Fruit fly (Drosophila melanogaster) whole organism, embryonic: Measurements from ENCODE around the gene Nep5.

Experiments used
- Aef1 ChIP-seq: fragments of 200-800 bp; sonication (Bioruptor generic); IDR thresholded peaks from 3 replicates; pipeline ENCODE4 v1.3.6; 2022; ENCODE audit warnings: missing biosample characterization, missing genetic modification characterization
- Blimp-1 ChIP-seq: fragments of 200-800 bp; sonication (Bioruptor generic); optimal IDR thresholded peaks from 3 replicates; lab custom pipeline; 2018; ENCODE audit warnings: missing biosample characterization, missing genetic modification characterization, mild to moderate bottlenecking, moderate library complexity, missing genetic modification reagents
- CG10274 ChIP-seq: fragments of 200-800 bp; sonication (Bioruptor generic); optimal IDR thresholded peaks from 3 replicates; lab custom pipeline; 2017; ENCODE audit warnings: missing biosample characterization, mild to moderate bottlenecking, missing genetic modification characterization
- CG11504 ChIP-seq: fragments of 200-800 bp; sonication (Bioruptor generic); optimal IDR thresholded peaks from 3 replicates; lab custom pipeline; 2019; ENCODE audit warnings: missing biosample characterization, mild to moderate bottlenecking, missing genetic modification characterization, moderate library complexity
- CG14860 ChIP-seq: fragments of 200-800 bp; sonication (Bioruptor generic); IDR thresholded peaks from 3 replicates; pipeline ENCODE4 v1.3.6; 2022; ENCODE audit warnings: missing biosample characterization, missing genetic modification characterization; ENCODE audit not compliant: partially characterized antibody
- CG15514 ChIP-seq: fragments of 200-800 bp; sonication (Bioruptor generic); optimal IDR thresholded peaks from 3 replicates; lab custom pipeline; 2017; ENCODE audit warnings: missing biosample characterization, missing genetic modification characterization, mild to moderate bottlenecking, moderate library complexity, missing genetic modification reagents
- CG16779 ChIP-seq: fragments of 200-800 bp; sonication (Bioruptor generic); IDR thresholded peaks from 2 replicates; pipeline ENCODE4 v1.3.6; 2022; ENCODE audit warnings: missing biosample characterization, missing genetic modification characterization
- CG16813 ChIP-seq: fragments of 200-800 bp; sonication (Bioruptor generic); IDR thresholded peaks from 3 replicates; pipeline ENCODE4 v1.3.6; 2022; ENCODE audit warnings: missing biosample characterization, missing genetic modification characterization; ENCODE audit not compliant: partially characterized antibody
- CG30020 ChIP-seq: fragments of 200-800 bp; optimal IDR thresholded peaks from 2 replicates; lab custom pipeline; 2019; ENCODE audit warnings: missing biosample characterization, mild to moderate bottlenecking, missing genetic modification characterization, moderate library complexity
- CG33557 ChIP-seq: fragments of 200-800 bp; sonication (Bioruptor generic); optimal IDR thresholded peaks from 2 replicates; lab custom pipeline; 2019; ENCODE audit warnings: missing biosample characterization, mild to moderate bottlenecking, missing genetic modification characterization, moderate library complexity
- CG4424 ChIP-seq: fragments of 200-800 bp; sonication (Bioruptor generic); optimal IDR thresholded peaks from 3 replicates; lab custom pipeline; 2016; ENCODE audit warnings: missing biosample characterization, missing genetic modification characterization
- CG6175 ChIP-seq: fragments of 200-800 bp; sonication (Bioruptor generic); IDR thresholded peaks from 3 replicates; pipeline ENCODE4 v1.3.6; 2022; ENCODE audit warnings: missing biosample characterization, missing genetic modification characterization
- CG6683 ChIP-seq: fragments of 200-800 bp; sonication (Bioruptor generic); optimal IDR thresholded peaks from 2 replicates; lab custom pipeline; 2017; ENCODE audit warnings: missing biosample characterization, mild to moderate bottlenecking, missing genetic modification characterization, missing genetic modification reagents
- CG6689 ChIP-seq: fragments of 200-800 bp; sonication (Bioruptor generic); IDR thresholded peaks from 2 replicates; pipeline ENCODE4 v1.3.6; 2022; ENCODE audit warnings: missing biosample characterization, missing genetic modification characterization
- CG7271 ChIP-seq: fragments of 200-800 bp; sonication (Bioruptor generic); optimal IDR thresholded peaks from 2 replicates; lab custom pipeline; 2018; ENCODE audit warnings: missing biosample characterization, mild to moderate bottlenecking, missing genetic modification characterization, moderate library complexity
- CG7745 ChIP-seq: fragments of 200-800 bp; sonication (Bioruptor generic); optimal IDR thresholded peaks from 2 replicates; lab custom pipeline; 2018; ENCODE audit warnings: missing biosample characterization, mild to moderate bottlenecking, missing genetic modification characterization, moderate library complexity
- CG7928 ChIP-seq: fragments of 200-800 bp; sonication (Bioruptor generic); optimal IDR thresholded peaks from 2 replicates; lab custom pipeline; 2017; ENCODE audit warnings: missing biosample characterization, mild to moderate bottlenecking, missing genetic modification characterization
- CG8924 ChIP-seq: fragments of 200-800 bp; optimal IDR thresholded peaks from 3 replicates; lab custom pipeline; 2019; ENCODE audit warnings: missing biosample characterization, mild to moderate bottlenecking, missing genetic modification characterization, moderate library complexity
- CG9609 ChIP-seq: fragments of 200-800 bp; sonication (Bioruptor generic); optimal IDR thresholded peaks from 3 replicates; lab custom pipeline; 2016; ENCODE audit warnings: missing biosample characterization, missing genetic modification characterization
- CG9876 ChIP-seq: fragments of 200-800 bp; sonication (Bioruptor generic); optimal IDR thresholded peaks from 2 replicates; lab custom pipeline; 2016; ENCODE audit warnings: missing biosample characterization, missing genetic modification characterization
- Dip2 ChIP-seq: fragments of 200-800 bp; sonication (Bioruptor generic); IDR thresholded peaks from 2 replicates; pipeline ENCODE4 v1.3.6; 2022; ENCODE audit warnings: missing biosample characterization, missing genetic modification characterization
- Dp ChIP-seq: fragments of 200-800 bp; sonication (Bioruptor generic); optimal IDR thresholded peaks from 2 replicates; lab custom pipeline; 2018; ENCODE audit warnings: missing biosample characterization, mild to moderate bottlenecking, missing genetic modification characterization, moderate library complexity
- Dref ChIP-seq: fragments of 200-800 bp; sonication (Bioruptor generic); IDR thresholded peaks from 2 replicates; pipeline ENCODE4 v1.3.6; 2022; ENCODE audit warnings: missing biosample characterization, missing genetic modification characterization
- Elba2 ChIP-seq: fragments of 200-800 bp; sonication (Bioruptor generic); optimal IDR thresholded peaks from 3 replicates; lab custom pipeline; 2016; ENCODE audit warnings: missing biosample characterization, missing genetic modification characterization
- Fer1 ChIP-seq: fragments of 200-800 bp; sonication (Bioruptor generic); optimal IDR thresholded peaks from 2 replicates; lab custom pipeline; 2017; ENCODE audit warnings: missing biosample characterization, mild to moderate bottlenecking, missing genetic modification characterization
- Gsc ChIP-seq: fragments of 200-800 bp; sonication (Bioruptor generic); IDR thresholded peaks from 2 replicates; pipeline ENCODE4 v1.3.6; 2022; ENCODE audit warnings: missing biosample characterization, missing genetic modification characterization
- Gug ChIP-seq: fragments of 200-800 bp; sonication (Bioruptor generic); IDR thresholded peaks from 4 replicates; pipeline ENCODE4 v1.3.6; 2022; ENCODE audit warnings: missing biosample characterization, missing genetic modification characterization
- H2.0 ChIP-seq: fragments of 200-800 bp; sonication (Bioruptor generic); IDR thresholded peaks from 2 replicates; pipeline ENCODE4 v1.3.6; 2022; ENCODE audit warnings: missing biosample characterization, missing genetic modification characterization
- HLH54F ChIP-seq: fragments of 200-800 bp; sonication (Bioruptor generic); optimal IDR thresholded peaks from 3 replicates; lab custom pipeline; 2016; ENCODE audit warnings: missing biosample characterization, missing genetic modification characterization
- Hr51 ChIP-seq, 2 experiments: fragments of 200-800 bp; sonication (Bioruptor generic); optimal IDR thresholded peaks; 2 replicates in 1 of 2; 3 replicates in 1 of 2; lab custom pipeline; 2016 to 2018; ENCODE audit warnings: missing biosample characterization in 2 of 2, missing genetic modification characterization in 2 of 2, mild to moderate bottlenecking in 1 of 2, moderate library complexity in 1 of 2
- Hsf ChIP-seq: fragments of 200-800 bp; sonication (Bioruptor generic); optimal IDR thresholded peaks from 3 replicates; lab custom pipeline; 2016; ENCODE audit warnings: missing biosample characterization, missing genetic modification characterization
- Lpt ChIP-seq: fragments of >200 bp; optimal IDR thresholded peaks from 2 replicates; lab custom pipeline; 2018; ENCODE audit warnings: missing biosample characterization, missing genetic modification characterization
- Mrtf ChIP-seq: fragments of 200-800 bp; sonication (Bioruptor generic); IDR thresholded peaks from 3 replicates; pipeline ENCODE4 v1.3.6; 2022; ENCODE audit warnings: missing biosample characterization, missing genetic modification characterization
- Optix ChIP-seq: fragments of 200-800 bp; sonication (Bioruptor generic); IDR thresholded peaks from 3 replicates; pipeline ENCODE4 v1.3.6; 2022; ENCODE audit warnings: missing biosample characterization, missing genetic modification characterization
- Spps ChIP-seq: fragments of 200-800 bp; sonication (Bioruptor generic); optimal IDR thresholded peaks from 2 replicates; lab custom pipeline; 2018; ENCODE audit warnings: missing biosample characterization, mild to moderate bottlenecking, missing genetic modification characterization
- Vsx1 ChIP-seq: fragments of 200-800 bp; sonication (Bioruptor generic); optimal IDR thresholded peaks from 2 replicates; lab custom pipeline; 2017; ENCODE audit warnings: missing biosample characterization, mild to moderate bottlenecking, missing genetic modification characterization, missing genetic modification reagents
- Xbp1 ChIP-seq: fragments of 200-800 bp; sonication (Bioruptor generic); optimal IDR thresholded peaks from 3 replicates; lab custom pipeline; 2016; ENCODE audit warnings: missing biosample characterization, mild to moderate bottlenecking, missing genetic modification characterization
- az2 ChIP-seq: fragments of 200-800 bp; sonication (Bioruptor generic); optimal IDR thresholded peaks from 3 replicates; lab custom pipeline; 2016; ENCODE audit warnings: missing biosample characterization, missing genetic modification characterization
- cad ChIP-seq: fragments of >200 bp; optimal IDR thresholded peaks from 2 replicates; lab custom pipeline; 2017; ENCODE audit warnings: missing biosample characterization, missing genetic modification characterization
- caup ChIP-seq: fragments of 200-800 bp; sonication (Bioruptor generic); optimal IDR thresholded peaks from 3 replicates; lab custom pipeline; 2017; ENCODE audit warnings: missing biosample characterization, mild to moderate bottlenecking, missing genetic modification characterization, moderate library complexity; ENCODE audit not compliant: severe bottlenecking
- fd102C ChIP-seq: fragments of 200-800 bp; sonication (Bioruptor generic); optimal IDR thresholded peaks from 2 replicates; lab custom pipeline; 2018; ENCODE audit warnings: missing biosample characterization, mild to moderate bottlenecking, missing genetic modification characterization, moderate library complexity
- gce ChIP-seq: fragments of 200-800 bp; sonication (Bioruptor generic); IDR thresholded peaks from 3 replicates; pipeline ENCODE4 v1.3.6; 2022; ENCODE audit warnings: missing biosample characterization, missing genetic modification characterization
- hb ChIP-seq: fragments of 200-800 bp; sonication (Bioruptor generic); IDR thresholded peaks from 3 replicates; pipeline ENCODE4 v1.3.6; 2022; ENCODE audit warnings: missing biosample characterization, missing genetic modification characterization; ENCODE audit not compliant: partially characterized antibody
- kah ChIP-seq: fragments of 200-800 bp; sonication (Bioruptor generic); optimal IDR thresholded peaks from 2 replicates; lab custom pipeline; 2018; ENCODE audit warnings: missing biosample characterization, mild to moderate bottlenecking, missing genetic modification characterization
- ken ChIP-seq: fragments of 200-800 bp; sonication (Bioruptor generic); IDR thresholded peaks from 3 replicates; pipeline ENCODE4 v1.3.6; 2022; ENCODE audit warnings: missing biosample characterization, missing genetic modification characterization
- mam ChIP-seq: fragments of 200-800 bp; sonication (Bioruptor generic); optimal IDR thresholded peaks from 3 replicates; lab custom pipeline; 2016; ENCODE audit warnings: missing biosample characterization, missing genetic modification characterization
- repo ChIP-seq: fragments of 200-800 bp; sonication (Bioruptor generic); optimal IDR thresholded peaks from 2 replicates; lab custom pipeline; 2016; ENCODE audit warnings: missing biosample characterization, missing genetic modification characterization
- sens ChIP-seq: fragments of 200-800 bp; sonication (Bioruptor generic); peaks from one replicate; lab custom pipeline; 2016; ENCODE audit warnings: missing biosample characterization, missing genetic modification characterization
- zf30C ChIP-seq: fragments of 200-800 bp; sonication (Bioruptor generic); optimal IDR thresholded peaks from 3 replicates; lab custom pipeline; 2018; ENCODE audit warnings: missing biosample characterization, mild to moderate bottlenecking, missing genetic modification characterization
- zfh1 ChIP-seq: fragments of 200-800 bp; sonication (Bioruptor generic); IDR thresholded peaks from 3 replicates; pipeline ENCODE4 v1.3.6; 2022; ENCODE audit warnings: missing biosample characterization, missing genetic modification characterization

The Nep5 gene

DNA sequence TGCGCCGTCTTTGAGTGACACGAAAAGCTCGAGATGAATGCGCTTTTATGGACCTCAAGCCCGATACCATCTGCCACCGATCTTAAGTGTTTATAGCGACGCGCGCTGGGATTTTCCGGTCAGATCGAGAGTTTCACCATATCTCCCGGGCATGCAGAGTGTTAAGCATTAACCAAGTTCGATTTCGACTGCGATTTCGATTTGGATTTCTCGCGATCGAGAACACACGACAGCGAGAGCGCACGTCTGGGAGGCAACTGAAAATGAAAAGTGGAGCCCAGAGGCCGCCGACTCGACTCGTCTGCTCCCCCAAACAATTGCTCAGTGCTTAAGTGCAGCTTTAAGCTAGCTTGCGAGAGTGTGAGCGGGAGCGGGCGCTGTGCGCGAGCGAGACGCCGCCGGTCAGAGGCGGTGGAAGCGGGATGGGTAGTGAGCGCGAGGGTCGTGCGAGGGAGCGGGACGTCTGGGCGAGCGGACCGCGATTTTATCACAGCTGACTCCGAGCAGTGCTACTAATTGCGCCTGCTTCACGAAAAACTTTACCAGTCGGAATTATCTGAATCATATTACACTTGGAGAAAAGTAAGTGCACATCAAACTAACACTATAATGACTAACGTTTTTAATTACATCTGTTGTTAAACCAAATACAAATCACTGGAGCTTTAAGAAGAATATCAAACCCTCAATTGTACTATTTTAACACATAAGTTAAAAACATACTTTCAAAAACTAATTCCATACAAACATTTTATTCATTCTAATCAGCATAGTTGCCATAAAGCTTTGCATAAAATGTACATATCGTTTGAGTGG is 6.0 kb upstream of the Nep5 start, which contains the start of gene spz (continued):
- TF ChIP-seq caup (GFP tag; lab: Kevin White, UChicago) (no peak), CG10274 (GFP tag; lab: Kevin White, UChicago) (no peak), Optix (GFP tag; lab: Robert Waterston, UW) (no peak), CG9876 (no peak), mam (GFP tag; lab: Kevin White, UChicago) (no peak), zf30C (GFP tag; lab: Kevin White, UChicago) (no peak), CG6683 (GFP tag; lab: Kevin White, UChicago) (no peak), Gug (GFP tag; lab: Robert Waterston, UW) (no peak), ken (GFP tag; lab: Robert Waterston, UW) (no peak), sens (GFP tag; lab: Kevin White, UChicago) (peak; percentile 46), CG16813 (GFP tag; lab: Robert Waterston, UW) (no peak), CG8924 (no peak), CG7745 (tag; lab: Kevin White, UChicago) (no peak), Dref (GFP tag; lab: Robert Waterston, UW) (no peak), Spps (tag; lab: Kevin White, UChicago) (no peak), Dip2 (GFP tag; lab: Robert Waterston, UW) (no peak), CG6175 (GFP tag; lab: Robert Waterston, UW) (0 out of 3 replicates have a peak, but pooled peaks have one; percentile 49), CG15514 (GFP tag; lab: Kevin White, UChicago) (no peak), Vsx1 (no peak), CG4424 (GFP tag; lab: Kevin White, UChicago) (no peak), CG14860 (GFP tag; lab: Robert Waterston, UW) (0 out of 3 replicates have a peak, but pooled peaks have one; percentile 41), Aef1 (no peak), CG33557 (GFP tag; lab: Kevin White, UChicago) (no peak), Lpt (GFP tag; lab: Kevin White, UChicago) (no peak), HLH54F (GFP tag; lab: Kevin White, UChicago) (no peak), cad (GFP tag; lab: Kevin White, UChicago) (no peak), CG11504 (tag; lab: Kevin White, UChicago) (peak; percentile 58), CG16779 (GFP tag; lab: Robert Waterston, UW) (no peak), repo (GFP tag; lab: Kevin White, UChicago) (peak; percentile 14), Hsf (GFP tag; lab: Kevin White, UChicago) (peak; percentile 24), CG7928 (no peak), Gsc (GFP tag; lab: Robert Waterston, UW) (no peak), fd102C (GFP tag; lab: Kevin White, UChicago) (no peak), Hr51 (GFP tag; optimal IDR thresholded peaks at IDR 0.05; lab: Kevin White, UChicago) (peak in 1 of 2 experiments; percentile 44), Xbp1 (peak; percentile 32), gce (GFP tag; lab: Robert Waterston, UW) (no peak), CG7271 (tag; lab: Kevin White, UChicago) (no peak), zfh1 (no peak), CG9609 (no peak), Blimp-1 (GFP tag; lab: Kevin White, UChicago) (peak; percentile 81), kah (GFP tag; lab: Kevin White, UChicago) (no peak), CG30020 (tag; lab: Kevin White, UChicago) (no peak), hb (no peak), H2.0 (GFP tag; lab: Robert Waterston, UW) (no peak), Fer1 (GFP tag; lab: Kevin White, UChicago) (no peak), Elba2 (GFP tag; lab: Kevin White, UChicago) (no peak), az2 (GFP tag; lab: Kevin White, UChicago) (no peak), Mrtf (GFP tag; lab: Robert Waterston, UW) (no peak), Dp (GFP tag; lab: Kevin White, UChicago) (no peak), CG6689 (0 out of 2 replicates have a peak, but pooled peaks have one; percentile 26)
